Worm (Caenorhabditis elegans) whole organism, L1 larva: ENCODE results near the gene dop-5.
A peak's percentile ranks its signal among the peaks of the same experiment; 100 is the strongest.

Source experiments
- C04F5.9 ChIP-seq: sonication (generic microtip); optimal IDR thresholded peaks from 2 replicates; lab custom pipeline; 2016; ENCODE audit warnings: missing genetic modification characterization, missing compliant biosample characterization
- C16A3.4 ChIP-seq: fragments of 150-350 bp; optimal IDR thresholded peaks from 2 replicates; lab custom pipeline; 2014; ENCODE audit warnings: missing biosample characterization, missing genetic modification characterization
- F16B12.6 ChIP-seq: fragments of 150-350 bp; optimal IDR thresholded peaks from 2 replicates; lab custom pipeline; 2014; ENCODE audit warnings: missing biosample characterization, missing genetic modification characterization
- Y116A8C.19 ChIP-seq: sonication (generic microtip); optimal IDR thresholded peaks from 2 replicates; lab custom pipeline; 2016; ENCODE audit warnings: missing compliant biosample characterization, missing genetic modification characterization, borderline replicate concordance
- aha-1 ChIP-seq: fragments of 150-350 bp; optimal IDR thresholded peaks from 2 replicates; lab custom pipeline; 2014; ENCODE audit warnings: missing biosample characterization, missing genetic modification characterization
- aly-2 ChIP-seq: fragments of 150-350 bp; optimal IDR thresholded peaks from 2 replicates; lab custom pipeline; 2014; ENCODE audit warnings: missing biosample characterization, missing genetic modification characterization
- ama-1 ChIP-seq: fragments of 150-350 bp; optimal IDR thresholded peaks from 2 replicates; lab custom pipeline; 2014
- blmp-1 ChIP-seq: fragments of 150-350 bp; optimal IDR thresholded peaks from 2 replicates; lab custom pipeline; 2014; ENCODE audit warnings: missing biosample characterization, missing genetic modification characterization
- ceh-88 ChIP-seq: fragments of 200-800 bp; sonication (Bioruptor generic); IDR thresholded peaks from 2 replicates; pipeline ENCODE4 v1.3.6; 2022; ENCODE audit warnings: missing genetic modification characterization, missing compliant biosample characterization
- dsc-1 ChIP-seq: sonication (generic microtip); optimal IDR thresholded peaks from 2 replicates; lab custom pipeline; 2016; ENCODE audit warnings: mild to moderate bottlenecking, missing genetic modification characterization, missing compliant biosample characterization
- efl-1 ChIP-seq, 4 experiments: fragments of 150-350 bp; optimal IDR thresholded peaks in 3 of 4; peaks in 1 of 4; 1 replicate in 1 of 4; 2 replicates in 3 of 4; lab custom pipeline; 2014; ENCODE audit warnings: missing biosample characterization in 2 of 4, missing genetic modification characterization in 2 of 4, missing genetic modification reagents in 2 of 4
- egl-13 ChIP-seq: sonication (generic microtip); optimal IDR thresholded peaks from 2 replicates; lab custom pipeline; 2016; ENCODE audit warnings: missing genotype, missing genetic modification reagents, missing genetic modification characterization, missing compliant biosample characterization
- ets-5 ChIP-seq: fragments of 200-800 bp; sonication (Bioruptor generic); IDR thresholded peaks from 2 replicates; pipeline ENCODE4 v1.3.6; 2022; ENCODE audit warnings: missing genetic modification characterization, missing compliant biosample characterization
- fkh-10 ChIP-seq: sonication (generic microtip); optimal IDR thresholded peaks from 2 replicates; lab custom pipeline; 2017; ENCODE audit warnings: missing biosample characterization, missing genetic modification reagents, missing genetic modification characterization
- fkh-4 ChIP-seq: sonication (generic microtip); optimal IDR thresholded peaks from 2 replicates; lab custom pipeline; 2016; ENCODE audit warnings: missing compliant biosample characterization, missing genetic modification characterization, borderline replicate concordance
- hlh-17 ChIP-seq: fragments of 200-800 bp; sonication (Bioruptor generic); optimal IDR thresholded peaks from 2 replicates; lab custom pipeline; 2018; ENCODE audit warnings: missing genetic modification characterization, mild to moderate bottlenecking, missing compliant biosample characterization, moderate library complexity, borderline replicate concordance
- hlh-4 ChIP-seq: sonication (generic microtip); optimal IDR thresholded peaks from 2 replicates; lab custom pipeline; 2016; ENCODE audit warnings: mild to moderate bottlenecking, missing genetic modification characterization, missing compliant biosample characterization
- irx-1 ChIP-seq: sonication (generic microtip); optimal IDR thresholded peaks from 2 replicates; lab custom pipeline; 2016; ENCODE audit warnings: missing genetic modification characterization, missing compliant biosample characterization
- isw-1 ChIP-seq: fragments of 200-800 bp; sonication (Bioruptor generic); IDR thresholded peaks from 2 replicates; pipeline ENCODE4 v1.3.6; 2022; ENCODE audit warnings: missing genetic modification characterization, missing compliant biosample characterization
- lin-14 ChIP-seq: fragments of 200-800 bp; sonication (Bioruptor generic); optimal IDR thresholded peaks from 2 replicates; lab custom pipeline; 2018; ENCODE audit warnings: mild to moderate bottlenecking, missing genetic modification characterization, moderate library complexity, missing compliant biosample characterization
- lin-15B ChIP-seq: fragments of 150-350 bp; sonication (generic microtip); optimal IDR thresholded peaks from 3 replicates; lab custom pipeline; 2014; ENCODE audit warnings: missing biosample characterization, missing genetic modification characterization
- lin-35 ChIP-seq, 2 experiments: fragments of 150-350 bp; optimal IDR thresholded peaks; 2 replicates each; lab custom pipeline; 2014; ENCODE audit warnings: missing biosample characterization in 2 of 2, missing genetic modification characterization in 2 of 2, missing genetic modification reagents in 2 of 2
- lir-3 ChIP-seq: sonication (generic microtip); optimal IDR thresholded peaks from 2 replicates; lab custom pipeline; 2016; ENCODE audit warnings: mild to moderate bottlenecking, missing genetic modification characterization, moderate library complexity, missing compliant biosample characterization; ENCODE audit not compliant: poor library complexity
- mep-1 ChIP-seq: fragments of 150-350 bp; optimal IDR thresholded peaks from 2 replicates; lab custom pipeline; 2014; ENCODE audit warnings: missing biosample characterization, missing genetic modification characterization
- nhr-19 ChIP-seq: fragments of 200-800 bp; sonication (Bioruptor generic); conservative IDR thresholded peaks from 2 replicates; pipeline ENCODE4 v1.3.6; 2022; ENCODE audit warnings: missing genetic modification characterization, missing compliant biosample characterization
- nhr-20 ChIP-seq: sonication (generic microtip); optimal IDR thresholded peaks from 2 replicates; lab custom pipeline; 2016; ENCODE audit warnings: mild to moderate bottlenecking, missing genetic modification characterization, missing compliant biosample characterization
- nhr-237 ChIP-seq: fragments of 150-350 bp; optimal IDR thresholded peaks from 2 replicates; lab custom pipeline; 2014; ENCODE audit warnings: missing biosample characterization, missing genetic modification characterization
- nhr-28 ChIP-seq: fragments of 150-350 bp; optimal IDR thresholded peaks from 2 replicates; lab custom pipeline; 2014; ENCODE audit warnings: missing biosample characterization, missing genetic modification characterization
- nhr-71 ChIP-seq: sonication (generic microtip); optimal IDR thresholded peaks from 2 replicates; lab custom pipeline; 2016; ENCODE audit warnings: mild to moderate bottlenecking, missing genetic modification characterization, moderate library complexity, missing compliant biosample characterization
- nhr-76 ChIP-seq: sonication (generic microtip); optimal IDR thresholded peaks from 2 replicates; lab custom pipeline; 2017; ENCODE audit warnings: missing biosample characterization, missing genetic modification characterization
- nhr-84 ChIP-seq: sonication (generic microtip); optimal IDR thresholded peaks from 2 replicates; lab custom pipeline; 2017; ENCODE audit warnings: missing biosample characterization, missing genetic modification characterization
- nhr-85 ChIP-seq: sonication (generic microtip); peaks from one replicate; lab custom pipeline; 2016; ENCODE audit warnings: missing genetic modification characterization, inconsistent platforms, missing compliant biosample characterization
- rnt-1 ChIP-seq: sonication (generic microtip); optimal IDR thresholded peaks from 2 replicates; lab custom pipeline; 2016; ENCODE audit warnings: mild to moderate bottlenecking, missing genetic modification characterization, moderate library complexity, missing compliant biosample characterization
- snpc-4 ChIP-seq: fragments of 150-350 bp; optimal IDR thresholded peaks from 2 replicates; lab custom pipeline; 2014; ENCODE audit warnings: missing biosample characterization, missing genetic modification characterization
- snu-23 ChIP-seq: sonication (generic microtip); optimal IDR thresholded peaks from 2 replicates; lab custom pipeline; 2016; ENCODE audit warnings: missing genetic modification characterization, missing compliant biosample characterization
- sox-4 ChIP-seq: sonication (generic microtip); optimal IDR thresholded peaks from 2 replicates; lab custom pipeline; 2016; ENCODE audit warnings: missing genetic modification characterization, missing compliant biosample characterization
- sup-37 ChIP-seq: fragments of 200-800 bp; sonication (Bioruptor generic); optimal IDR thresholded peaks from 2 replicates; lab custom pipeline; 2018; ENCODE audit warnings: mild to moderate bottlenecking, missing genetic modification characterization, missing compliant biosample characterization
- tbx-2 ChIP-seq: sonication (generic microtip); optimal IDR thresholded peaks from 2 replicates; lab custom pipeline; 2016; ENCODE audit warnings: missing genetic modification characterization, missing compliant biosample characterization
- unc-30 ChIP-seq: sonication (generic microtip); optimal IDR thresholded peaks from 2 replicates; lab custom pipeline; 2017; ENCODE audit warnings: missing biosample characterization, missing genetic modification characterization
- unc-62 ChIP-seq: fragments of 150-350 bp; optimal IDR thresholded peaks from 2 replicates; lab custom pipeline; 2014; ENCODE audit warnings: missing biosample characterization, missing genetic modification reagents, missing genetic modification characterization
- unc-86 ChIP-seq: sonication (generic microtip); optimal IDR thresholded peaks from 2 replicates; lab custom pipeline; 2016; ENCODE audit warnings: missing genetic modification characterization, missing compliant biosample characterization
- unc-98 ChIP-seq: fragments of 200-800 bp; sonication (Bioruptor generic); IDR thresholded peaks from 2 replicates; pipeline ENCODE4 v1.3.6; 2022; ENCODE audit warnings: missing genetic modification characterization, missing compliant biosample characterization
- vab-15 ChIP-seq: sonication (generic microtip); optimal IDR thresholded peaks from 2 replicates; lab custom pipeline; 2017; ENCODE audit warnings: missing genotype, mild to moderate bottlenecking, missing genetic modification characterization, missing compliant biosample characterization
- zag-1 ChIP-seq: fragments of 150-350 bp; optimal IDR thresholded peaks from 2 replicates; lab custom pipeline; 2014; ENCODE audit warnings: missing biosample characterization, missing genetic modification characterization
- zip-4 ChIP-seq: fragments of 200-800 bp; sonication (Bioruptor generic); optimal IDR thresholded peaks from 2 replicates; lab custom pipeline; 2018; ENCODE audit warnings: mild to moderate bottlenecking, missing genetic modification characterization, moderate library complexity, missing compliant biosample characterization
- ztf-11 ChIP-seq, 2 experiments: sonication (generic microtip); optimal IDR thresholded peaks; 2 replicates each; lab custom pipeline; 2016 to 2017; ENCODE audit warnings: missing genetic modification characterization in 2 of 2, missing biosample characterization in 1 of 2, missing compliant biosample characterization in 1 of 2
- ztf-4 ChIP-seq: fragments of 150-350 bp; optimal IDR thresholded peaks from 2 replicates; lab custom pipeline; 2014; ENCODE audit warnings: missing biosample characterization, missing genetic modification characterization

Gene dop-5

DNA sequence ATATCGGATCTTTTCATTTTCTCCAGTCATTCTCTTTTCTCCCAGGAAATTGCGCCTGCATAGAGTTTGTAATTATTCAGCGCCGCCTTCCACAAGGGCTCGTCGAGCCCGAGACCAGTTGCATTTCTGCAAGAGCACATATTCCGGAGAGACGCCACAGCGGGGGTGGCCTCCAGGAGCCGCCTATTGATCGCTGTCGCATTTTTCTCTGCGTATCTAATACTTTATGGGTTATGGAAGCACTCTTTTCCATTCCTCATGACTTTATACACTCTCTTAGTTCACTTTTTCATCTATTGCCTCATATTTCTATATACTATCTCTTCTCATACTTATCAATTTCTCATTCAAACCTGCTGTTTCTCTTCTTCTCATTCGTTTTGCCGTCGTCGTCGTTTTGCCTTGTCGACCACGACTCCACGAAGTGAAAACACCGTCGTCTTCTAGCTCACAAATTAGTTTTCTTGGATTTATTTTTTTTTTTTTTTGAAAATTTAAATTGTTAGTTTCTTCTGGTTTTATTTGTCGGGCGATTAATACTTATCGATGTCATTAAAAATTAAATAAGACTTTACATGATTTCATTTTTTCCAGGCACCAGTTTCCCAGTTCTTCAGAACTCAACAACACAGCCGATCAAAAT lies 9.2 kb upstream of the dop-5 start, which contains the start of gene cnb-1 (continued):
- TF ChIP-seq hlh-17 (no peak), irx-1 (tag; lab: Kevin White, UChicago) (peak; percentile 55), lin-35 (GFP tag; optimal IDR thresholded peaks at IDR 0.05; lab: Kevin White, UChicago) (peak; percentile 48 to 58), snu-23 (peak; percentile 82), ztf-11 (tag; optimal IDR thresholded peaks at IDR 0.05; lab: Kevin White, UChicago) (peak in 1 of 2 experiments; percentile 7), zag-1 (tag; lab: Kevin White, UChicago) (no peak), rnt-1 (tag; lab: Kevin White, UChicago) (peak; percentile 58), unc-62 (no peak), vab-15 (tag; lab: Kevin White, UChicago) (no peak), sup-37 (GFP tag; lab: Kevin White, UChicago) (no peak), Y116A8C.19 (tag; lab: Kevin White, UChicago) (no peak), nhr-85 (tag; lab: Kevin White, UChicago) (peak; percentile 77), fkh-4 (tag; lab: Kevin White, UChicago) (peak; percentile 63), efl-1 (optimal IDR thresholded peaks at IDR 0.05; lab: Kevin White, UChicago) (peak; percentile 74 to 85), efl-1 (GFP tag; optimal IDR thresholded peaks at IDR 0.05 in 1 of 2; lab: Kevin White, UChicago) (peak; percentile 39 to 93), egl-13 (tag; lab: Kevin White, UChicago) (peak; percentile 81), zip-4 (GFP tag; lab: Kevin White, UChicago) (no peak), nhr-237 (tag; lab: Kevin White, UChicago) (no peak), nhr-28 (tag; lab: Kevin White, UChicago) (no peak), hlh-4 (tag; lab: Kevin White, UChicago) (no peak), ama-1 (lab: Kevin White, UChicago) (peak; percentile 29), unc-86 (peak; percentile 81), mep-1 (tag; lab: Kevin White, UChicago) (peak; percentile 79), nhr-76 (tag; lab: Kevin White, UChicago) (no peak), tbx-2 (tag; lab: Kevin White, UChicago) (peak; percentile 79), aly-2 (peak; percentile 10), isw-1 (GFP tag; lab: Robert Waterston, UW) (peak; percentile 41), ztf-4 (tag; lab: Kevin White, UChicago) (no peak), dsc-1 (peak; percentile 94), snpc-4 (tag; lab: Kevin White, UChicago) (peak; percentile 55), lin-15B (tag; lab: Kevin White, UChicago) (no peak), sox-4 (tag; lab: Kevin White, UChicago) (peak; percentile 31), nhr-19 (GFP tag; lab: Robert Waterston, UW) (peak; percentile 62), nhr-71 (tag; lab: Kevin White, UChicago) (peak; percentile 88), aha-1 (tag; lab: Kevin White, UChicago) (peak; percentile 10), lin-14 (peak; percentile 96), unc-98 (no peak), nhr-84 (no peak), fkh-10 (GFP tag; lab: Kevin White, UChicago) (peak; percentile 45), C04F5.9 (no peak), unc-30 (tag; lab: Kevin White, UChicago) (no peak), blmp-1 (peak; percentile 24), lir-3 (tag; lab: Kevin White, UChicago) (peak; percentile 62), F16B12.6 (tag; lab: Kevin White, UChicago) (no peak), C16A3.4 (no peak), ets-5 (GFP tag; lab: Robert Waterston, UW) (no peak), nhr-20 (peak; percentile 59), ceh-88 (GFP tag; lab: Robert Waterston, UW) (no peak)
- TF ChIP-seq, all 84 proteins: peak for 41
